Worm (Caenorhabditis elegans): ENCODE measurements around the gene ZC266.1.
A peak's percentile ranks its signal among the peaks of the same experiment; 100 is the strongest.

ce11 chrV:4689234-4689633 is 10.9 kb downstream of the ZC266.1 start, which contains the start of gene K03B4.1:
- TF ChIP-seq rec-8 (tag; optimal IDR thresholded peaks at IDR 0.05), result no peak
- no peak for TF ChIP-seq ama-1 (optimal IDR thresholded peaks at IDR 0.05)
- no peak for TF ChIP-seq ama-1 (GFP tag; optimal IDR thresholded peaks at IDR 0.05)
- no peak for TF ChIP-seq hsf-1 (GFP tag; IDR thresholded peaks at IDR 0.05)
- no peak for TF ChIP-seq snpc-3.4 (tag; optimal IDR thresholded peaks at IDR 0.05)
- TF ChIP-seq madf-6 (GFP tag; IDR thresholded peaks at IDR 0.05), result peak; percentile 40
- TF ChIP-seq attf-6 (GFP tag; IDR thresholded peaks at IDR 0.05), result no peak
